Fruit fly (Drosophila melanogaster): ENCODE data around the gene eEF1delta.

DNA sequence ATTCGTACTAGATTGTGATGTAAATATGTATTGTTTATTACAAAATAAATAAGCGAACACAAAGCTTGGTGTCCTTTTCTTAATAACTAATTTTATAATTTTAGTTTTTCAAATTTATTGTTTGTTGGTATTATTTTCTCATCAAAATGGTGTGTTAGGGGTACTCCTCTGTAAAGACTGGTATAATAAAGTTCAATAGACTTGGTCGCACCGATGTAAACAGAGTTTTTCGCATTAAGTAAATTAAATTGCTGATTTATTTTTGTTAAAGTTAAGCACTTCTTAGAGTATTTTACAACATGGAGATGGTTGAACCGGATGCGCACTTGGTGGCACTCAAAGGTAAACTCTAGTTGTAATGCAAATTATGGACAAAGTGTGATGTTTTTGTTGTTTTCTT lies 34.2 kb downstream of the eEF1delta start, which contains the start of gene CG4953:
- TF ChIP-seq Mio (GFP tag; optimal IDR thresholded peaks at IDR 0.05) = no peak
- no peak for TF ChIP-seq Myc (optimal IDR thresholded peaks at IDR 0.05)
- no peak for TF ChIP-seq Hr83 (GFP tag; optimal IDR thresholded peaks at IDR 0.05; ENCODE audit: poor library complexity, severe bottlenecking)
- no peak for TF ChIP-seq psq (GFP tag; optimal IDR thresholded peaks at IDR 0.05)
- no peak for TF ChIP-seq CrebA (GFP tag; optimal IDR thresholded peaks at IDR 0.05; ENCODE audit: borderline replicate concordance)
- TF ChIP-seq ey (GFP tag; optimal IDR thresholded peaks at IDR 0.05) = no peak
- no peak for TF ChIP-seq Rel (GFP tag; optimal IDR thresholded peaks at IDR 0.05)
- TF ChIP-seq Rel (tag; optimal IDR thresholded peaks at IDR 0.05) = no peak
- TF ChIP-seq sage (GFP tag; optimal IDR thresholded peaks at IDR 0.05) = no peak
- no peak for TF ChIP-seq rgr (GFP tag; optimal IDR thresholded peaks at IDR 0.05)

All from whole organism, wandering third instar larva.